Fruit fly (Drosophila melanogaster) ovary, adult (tissue): ENCODE measurements around the gene CG13309.

Experiments
- CG17801 ChIP-seq: fragments of 200-800 bp; optimal IDR thresholded peaks from 2 replicates; lab custom pipeline; 2019; ENCODE audit warnings: missing biosample characterization, mild to moderate bottlenecking, missing genetic modification characterization, moderate library complexity; ENCODE audit not compliant: partially characterized antibody

CG13309 gene

dm6 chr3L:8810095-8810494 lies at the start of gene CG13309:
TSS of gene CG13309 (plus strand) at chr3L:8810395.
- no peak for TF ChIP-seq CG17801 (GFP tag; lab: Kevin White, UChicago)

dm6 chr3L:8763037-8763454 lies 47.1 kb upstream of the CG13309 start:
- TF ChIP-seq CG17801 (GFP tag; lab: Kevin White, UChicago) = peak; percentile 24

- peak; percentile 13 for TF ChIP-seq CG17801 (GFP tag; lab: Kevin White, UChicago)
These were observed 46.4 kb upstream of the CG13309 start for dm6 chr3L:8763794-8764193.

- no peak for TF ChIP-seq CG17801 (GFP tag; lab: Kevin White, UChicago)
These were observed 44.7 kb upstream of the CG13309 start for dm6 chr3L:8765493-8765892.

- peak; percentile 90 for TF ChIP-seq CG17801 (GFP tag; lab: Kevin White, UChicago)
These were observed 44.1 kb upstream of the CG13309 start for dm6 chr3L:8765969-8766538.

dm6 chr3L:8767876-8768275 lies 42.3 kb upstream of the CG13309 start:
- peak; percentile 96 for TF ChIP-seq CG17801 (GFP tag; lab: Kevin White, UChicago)

DNA sequence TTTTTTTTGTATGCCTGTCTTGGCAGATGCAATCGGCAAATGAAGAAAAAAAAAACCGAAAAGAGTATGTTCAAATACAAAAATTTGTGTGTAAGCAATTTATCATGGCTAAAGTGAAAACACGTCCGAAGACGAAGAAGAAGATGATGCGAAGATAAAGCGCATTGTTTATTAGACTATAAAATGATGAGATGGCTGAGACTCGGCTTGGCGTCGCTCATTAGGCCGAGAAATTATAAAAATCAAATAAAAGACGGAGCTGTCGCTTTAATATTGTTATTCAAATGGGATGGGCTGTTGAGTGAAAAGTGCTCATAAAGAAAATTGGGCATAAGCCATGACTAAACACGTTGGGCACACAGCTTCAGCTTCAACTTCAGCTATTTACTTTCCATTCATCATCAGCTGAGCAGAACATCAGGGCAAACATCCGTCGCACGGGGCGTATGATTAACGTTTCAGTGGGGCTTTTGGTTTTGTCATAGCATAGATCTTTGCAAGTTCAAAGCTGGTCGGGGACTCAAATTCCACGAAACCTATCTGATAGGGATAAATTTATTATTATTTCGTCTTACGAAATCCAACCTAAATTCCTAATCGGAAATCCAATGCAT lies 39.5 kb upstream of the CG13309 start:
- no peak for TF ChIP-seq CG17801 (GFP tag; lab: Kevin White, UChicago)

DNA sequence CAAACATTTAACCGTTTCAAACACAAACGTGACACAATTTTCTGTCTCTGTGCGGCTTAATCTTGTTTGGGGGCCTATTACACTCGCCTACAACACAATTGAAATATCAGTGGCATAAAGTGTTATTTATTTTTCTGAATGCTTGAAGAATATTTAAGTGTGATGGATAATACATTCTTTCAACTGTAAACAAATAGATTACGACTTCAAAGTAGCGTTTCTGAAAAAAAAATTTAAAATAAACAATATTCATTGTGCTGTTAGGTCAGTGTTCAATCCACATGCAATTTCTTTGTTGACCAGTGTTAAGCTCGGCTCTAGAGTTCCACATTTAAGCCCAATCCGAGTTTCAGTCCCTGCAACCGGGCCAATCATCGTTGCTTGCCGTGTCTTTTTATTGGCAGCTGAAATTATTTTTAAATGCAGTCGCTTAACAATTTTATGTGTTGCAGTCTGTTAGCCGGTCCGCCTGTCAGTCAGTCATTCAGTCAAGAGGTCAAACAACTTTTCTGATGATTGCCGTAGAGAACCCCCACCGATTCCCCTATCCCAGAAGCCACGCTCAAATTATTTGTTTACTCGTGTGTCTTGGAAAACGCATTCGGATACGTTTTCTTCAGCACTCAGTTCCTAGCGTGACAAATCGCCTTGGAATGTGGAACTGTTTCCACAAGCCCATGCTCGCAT lies 37.1 kb upstream of the CG13309 start:
- peak; percentile 85 for TF ChIP-seq CG17801 (GFP tag; lab: Kevin White, UChicago)

- TF ChIP-seq CG17801 (GFP tag; lab: Kevin White, UChicago) = no peak
These were observed 36.5 kb upstream of the CG13309 start for dm6 chr3L:8773713-8774112.

- peak; percentile 85 for TF ChIP-seq CG17801 (GFP tag; lab: Kevin White, UChicago)
These were observed 35.0 kb upstream of the CG13309 start for dm6 chr3L:8774974-8775731.

DNA sequence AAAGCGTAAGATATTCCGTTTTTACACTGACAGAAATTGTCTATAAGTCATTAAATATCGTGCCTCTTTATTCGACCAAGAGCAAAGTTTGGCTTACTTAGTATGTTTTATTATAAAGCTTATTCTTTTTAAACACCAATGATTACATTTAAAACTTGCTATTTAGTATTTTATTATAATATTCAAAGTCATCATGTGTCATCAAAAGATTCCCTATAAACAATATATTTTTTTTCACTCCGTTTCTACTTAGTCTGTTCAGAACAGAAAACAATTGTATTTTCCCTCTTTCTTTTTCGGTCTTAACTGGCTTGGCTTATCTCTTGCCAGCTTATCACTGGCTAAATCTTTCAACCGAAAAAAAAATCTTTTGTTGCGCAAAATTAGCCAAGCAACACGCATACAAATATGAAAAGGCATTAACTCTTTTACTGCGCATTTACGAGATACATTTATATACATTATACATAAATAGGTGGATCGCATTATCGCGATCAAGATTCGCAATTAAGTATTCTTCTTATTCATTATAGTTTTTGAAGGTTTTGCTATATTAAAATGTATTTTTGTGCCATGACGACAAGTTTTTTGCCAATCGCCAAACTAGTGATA lies 32.8 kb upstream of the CG13309 start:
- no peak for TF ChIP-seq CG17801 (GFP tag; lab: Kevin White, UChicago)

dm6 chr3L:8780723-8781296 lies 29.4 kb upstream of the CG13309 start:
- TF ChIP-seq CG17801 (GFP tag; lab: Kevin White, UChicago) = no peak

- no peak for TF ChIP-seq CG17801 (GFP tag; lab: Kevin White, UChicago)
These were observed 28.2 kb upstream of the CG13309 start for dm6 chr3L:8781993-8782392.

- no peak for TF ChIP-seq CG17801 (GFP tag; lab: Kevin White, UChicago)
These were observed 26.9 kb upstream of the CG13309 start for dm6 chr3L:8783299-8783698.
